Fruit fly (Drosophila melanogaster) Kc167 (cell line): ENCODE measurements around the gene CG13733.

Source experiments
- Myc ChIP-seq: fragments of >200 bp; optimal IDR thresholded peaks from 2 replicates; lab custom pipeline; 2017; ENCODE audit warnings: missing external identifiers
- Sin3A ChIP-seq: fragments of >200 bp; optimal IDR thresholded peaks from 2 replicates; lab custom pipeline; 2018; ENCODE audit warnings: missing external identifiers
- h ChIP-seq: fragments of >200 bp; optimal IDR thresholded peaks from 3 replicates; lab custom pipeline; 2018; ENCODE audit warnings: missing external identifiers
- psq ChIP-seq: fragments of >200 bp; optimal IDR thresholded peaks from 2 replicates; lab custom pipeline; 2017; ENCODE audit warnings: missing external identifiers

DNA sequence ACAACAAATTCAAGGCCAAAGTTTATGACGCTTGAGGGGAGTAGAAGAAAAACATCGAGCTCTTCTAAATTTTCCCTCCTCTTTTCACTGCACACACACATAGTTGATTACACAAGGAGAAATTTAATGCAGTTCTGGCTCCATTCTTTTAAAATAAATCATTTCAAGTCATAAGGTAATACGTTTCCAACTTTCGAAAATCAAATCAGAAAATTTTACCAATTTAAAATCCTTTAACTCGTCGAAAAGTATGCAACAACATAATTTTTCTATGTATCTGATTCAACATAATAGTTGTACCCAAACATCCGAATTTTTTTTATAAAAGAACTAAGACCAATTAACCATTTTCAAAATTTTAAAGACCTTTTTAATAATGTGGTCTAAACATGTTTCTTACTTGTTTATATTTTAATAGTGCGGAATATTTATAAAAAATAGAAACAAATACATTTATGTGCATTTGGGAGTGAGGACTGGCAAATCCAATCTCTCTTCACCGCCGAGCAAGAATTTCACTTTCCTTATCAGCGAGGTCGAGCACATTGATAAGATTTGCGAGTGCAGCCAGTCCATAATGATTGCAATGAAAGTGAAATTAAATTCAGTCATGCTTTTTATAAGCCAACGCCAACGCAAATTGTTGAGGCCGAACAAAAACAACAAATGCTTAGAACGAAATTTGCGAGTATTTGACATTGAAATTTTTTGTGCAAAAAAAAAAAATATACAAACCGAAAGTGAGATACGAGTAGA is 27.5 kb upstream of the CG13733 start:
- TF ChIP-seq Myc = no peak
- TF ChIP-seq psq (lab: Kevin White, UChicago) = no peak
- TF ChIP-seq Sin3A (lab: Kevin White, UChicago) = no peak
- TF ChIP-seq h = no peak
